Fruit fly (Drosophila melanogaster): ENCODE data around the gene Cpr65Ay.

Gene Cpr65Ay

dm6 chr3L:6159863-6160262 lies 1.4 kb upstream of the Cpr65Ay start (continued):
- TF ChIP-seq crp (GFP tag; optimal IDR thresholded peaks at IDR 0.05) (no peak), trem (tag; optimal IDR thresholded peaks at IDR 0.05) (peak; percentile 16), sens-2 (GFP tag; IDR thresholded peaks at IDR 0.05) (no peak), row (GFP tag; IDR thresholded peaks at IDR 0.05) (0 out of 3 replicates have a peak, but pooled peaks have one; percentile 20), vvl (GFP tag; IDR thresholded peaks at IDR 0.05) (no peak), ab (GFP tag; optimal IDR thresholded peaks at IDR 0.05) (no peak), Spps (tag; optimal IDR thresholded peaks at IDR 0.05) (no peak), CG18262 (tag; optimal IDR thresholded peaks at IDR 0.05) (peak; percentile 71), Ssrp (tag; optimal IDR thresholded peaks at IDR 0.05) (peak; percentile 33), dmrt11E (tag; optimal IDR thresholded peaks at IDR 0.05) (peak; percentile 64), CG10267 (tag; optimal IDR thresholded peaks at IDR 0.05) (peak; percentile 43), ewg (GFP tag; optimal IDR thresholded peaks at IDR 0.05) (no peak), nmo (GFP tag; optimal IDR thresholded peaks at IDR 0.05) (peak; percentile 31), CG1832 (GFP tag; optimal IDR thresholded peaks at IDR 0.05) (no peak), CG7556 (GFP tag; optimal IDR thresholded peaks at IDR 0.05) (peak; percentile 43), CG31441 (GFP tag; IDR thresholded peaks at IDR 0.05) (peak; percentile 59), CG15696 (tag; optimal IDR thresholded peaks at IDR 0.05) (peak; percentile 16), CG10979 (tag; optimal IDR thresholded peaks at IDR 0.05) (peak; percentile 68), CG13296 (GFP tag; optimal IDR thresholded peaks at IDR 0.05) (no peak), bsh (GFP tag; optimal IDR thresholded peaks at IDR 0.05) (peak in 1 of 2 experiments; percentile 17), dmrt99B (tag; optimal IDR thresholded peaks at IDR 0.05) (peak; percentile 36), gro (GFP tag; optimal IDR thresholded peaks at IDR 0.05) (no peak), CG14710 (tag; optimal IDR thresholded peaks at IDR 0.05) (peak; percentile 58), Oaz (GFP tag; IDR thresholded peaks at IDR 0.05) (no peak), CG4424 (GFP tag; optimal IDR thresholded peaks at IDR 0.05) (peak; percentile 7), dysf (GFP tag; IDR thresholded peaks at IDR 0.05) (no peak), kah (GFP tag; optimal IDR thresholded peaks at IDR 0.05) (no peak), CG12391 (tag; optimal IDR thresholded peaks at IDR 0.05) (peak; percentile 47), CG13424 (tag; optimal IDR thresholded peaks at IDR 0.05) (peak; percentile 12), CG2678 (tag; optimal IDR thresholded peaks at IDR 0.05) (no peak), Sox100B (GFP tag; optimal IDR thresholded peaks at IDR 0.05) (peak; percentile 42), CG8924 (tag; optimal IDR thresholded peaks at IDR 0.05) (peak; percentile 35), cwo (GFP tag; optimal IDR thresholded peaks at IDR 0.05) (no peak), CG7745 (tag; optimal IDR thresholded peaks at IDR 0.05) (no peak), CoRest (tag; optimal IDR thresholded peaks at IDR 0.05) (peak; percentile 26)

DNA sequence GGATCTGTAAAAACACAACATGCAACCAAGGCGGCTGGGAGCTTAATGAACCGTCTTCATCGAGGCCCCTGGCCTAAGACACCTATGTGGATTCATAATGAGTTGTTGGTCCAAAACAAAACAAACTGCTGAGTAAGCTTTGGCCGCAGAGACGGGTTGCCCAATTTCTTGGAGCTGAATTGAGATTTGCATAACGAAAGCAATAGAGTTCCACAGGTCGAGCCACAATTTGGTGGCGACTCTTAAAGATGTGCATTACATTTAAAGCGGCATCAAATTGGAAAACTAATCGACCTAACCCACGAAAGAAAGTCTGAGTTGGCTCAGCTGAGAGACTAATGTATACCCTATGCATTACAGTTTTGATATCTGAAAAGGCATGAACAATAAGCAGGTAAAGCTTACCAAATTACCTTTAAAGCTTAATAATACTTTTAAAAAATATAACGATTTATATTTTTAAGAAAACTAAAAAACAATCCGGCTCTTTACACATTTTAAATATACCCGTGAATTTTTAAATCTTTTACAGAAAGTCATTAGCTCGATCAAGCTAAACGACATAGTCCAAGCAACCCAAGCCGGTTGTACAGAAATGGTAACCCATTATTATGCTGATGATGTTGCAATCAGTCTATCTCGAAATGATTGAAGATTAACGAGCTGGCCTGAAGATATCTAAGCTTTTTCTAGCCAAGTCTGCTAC lies 950 bp downstream of the Cpr65Ay start, which contains the start of gene CG13297:
Gene CG13297, minus strand, starts transcription at position 51 of the 706 bp plus-strand sequence.
- TF ChIP-seq CG12769 (tag; optimal IDR thresholded peaks at IDR 0.05) = no peak
- TF ChIP-seq Mes4 (GFP tag; optimal IDR thresholded peaks at IDR 0.05) = no peak
- no peak for TF ChIP-seq CG2202 (tag; optimal IDR thresholded peaks at IDR 0.05)
- TF ChIP-seq D19A (tag; optimal IDR thresholded peaks at IDR 0.05) = peak; percentile 80
- TF ChIP-seq salm (tag; optimal IDR thresholded peaks at IDR 0.05) = peak; percentile 18
- no peak for TF ChIP-seq Ravus (GFP tag; IDR thresholded peaks at IDR 0.05)
- peak; percentile 55 for TF ChIP-seq sisA (GFP tag; IDR thresholded peaks at IDR 0.05)
- TF ChIP-seq Myb (GFP tag; optimal IDR thresholded peaks at IDR 0.05) = no peak
- TF ChIP-seq CG2875 (GFP tag; optimal IDR thresholded peaks at IDR 0.05) = no peak
- TF ChIP-seq grn (GFP tag; optimal IDR thresholded peaks at IDR 0.05) = peak; percentile 76
- no peak for TF ChIP-seq peb (GFP tag; IDR thresholded peaks at IDR 0.05)
- TF ChIP-seq CG7745 (tag; optimal IDR thresholded peaks at IDR 0.05) = no peak
- TF ChIP-seq Max (GFP tag; optimal IDR thresholded peaks at IDR 0.05) = peak; percentile 19
- TF ChIP-seq CG16863 (GFP tag; optimal IDR thresholded peaks at IDR 0.05) = no peak
- no peak for TF ChIP-seq CG18764 (GFP tag; optimal IDR thresholded peaks at IDR 0.05)
- no peak for TF ChIP-seq CG30431 (GFP tag; optimal IDR thresholded peaks at IDR 0.05)
- no peak for TF ChIP-seq CG34224 (GFP tag; IDR thresholded peaks at IDR 0.05; ENCODE audit: partially characterized antibody)
